Worm (Caenorhabditis elegans): ENCODE measurements around the gene tba-4.

DNA sequence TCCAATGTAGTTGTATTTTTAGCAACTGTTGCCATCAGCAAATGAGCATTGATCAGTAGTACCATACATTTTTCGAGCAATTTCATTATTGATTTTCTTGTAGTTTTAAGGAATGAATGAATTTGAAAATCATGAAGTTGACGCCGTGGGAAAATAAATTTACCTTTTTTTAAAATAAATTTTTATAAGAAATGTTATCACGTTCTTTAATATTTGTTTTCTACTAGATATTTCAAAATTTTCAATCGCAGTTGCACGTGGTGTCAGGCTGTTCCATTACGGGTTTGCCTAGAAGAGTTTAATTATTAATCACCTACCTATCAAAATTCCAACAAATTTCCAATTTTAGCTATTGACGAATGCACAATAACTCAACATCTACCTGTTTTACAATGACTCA lies 38.3 kb downstream of the tba-4 start, which contains the start of gene R03D7.8:
- TF ChIP-seq ama-1 (optimal IDR thresholded peaks at IDR 0.05) (no peak), ets-7 (tag; optimal IDR thresholded peaks at IDR 0.05) (no peak), tra-4 (tag; optimal IDR thresholded peaks at IDR 0.05) (no peak), hmg-4 (GFP tag; optimal IDR thresholded peaks at IDR 0.05) (no peak), B0310.2 (tag; optimal IDR thresholded peaks at IDR 0.05) (no peak), pes-1 (GFP tag; IDR thresholded peaks at IDR 0.05) (no peak), tbx-11 (GFP tag; IDR thresholded peaks at IDR 0.05) (no peak), ceh-13 (GFP tag; optimal IDR thresholded peaks at IDR 0.05) (no peak), ceh-36 (tag; optimal IDR thresholded peaks at IDR 0.05) (no peak), hnd-1 (tag; optimal IDR thresholded peaks at IDR 0.05) (no peak), aly-1 (tag; optimal IDR thresholded peaks at IDR 0.05) (no peak)

Data from whole organism, early embryonic.